Fruit fly (Drosophila melanogaster) whole organism, wandering third instar larva: ENCODE results near the gene CG1789.

Source experiments
- Abd-B ChIP-seq: fragments of >200 bp; optimal IDR thresholded peaks from 2 replicates; lab custom pipeline; 2017; ENCODE audit warnings: missing biosample characterization, missing genetic modification characterization
- CG32264 ChIP-seq: fragments of 200-800 bp; sonication (Bioruptor generic); optimal IDR thresholded peaks from 2 replicates; lab custom pipeline; 2016; ENCODE audit warnings: missing biosample characterization, missing genetic modification characterization
- CG9705 ChIP-seq: fragments of 200-800 bp; sonication (Bioruptor generic); optimal IDR thresholded peaks from 2 replicates; lab custom pipeline; 2018; ENCODE audit warnings: missing biosample characterization, mild to moderate bottlenecking, missing genetic modification characterization
- CrebA ChIP-seq: fragments of 200-800 bp; sonication (Bioruptor generic); optimal IDR thresholded peaks from 2 replicates; lab custom pipeline; 2016; ENCODE audit warnings: missing biosample characterization, mild to moderate bottlenecking, missing genetic modification characterization, borderline replicate concordance
- Dfd ChIP-seq: fragments of >200 bp; optimal IDR thresholded peaks from 2 replicates; lab custom pipeline; 2017; ENCODE audit warnings: missing biosample characterization, missing genetic modification characterization
- Dif ChIP-seq: fragments of 200-275, 200-300 bp; sonication (Bioruptor generic); optimal IDR thresholded peaks from 2 replicates; lab custom pipeline; 2018; ENCODE audit warnings: missing biosample characterization, missing genetic modification characterization; ENCODE audit not compliant: partially characterized antibody
- GATAd ChIP-seq: sonication (Bioruptor generic); optimal IDR thresholded peaks from 2 replicates; lab custom pipeline; 2016; ENCODE audit warnings: missing biosample characterization, missing genetic modification characterization
- HLH106 ChIP-seq: fragments of 200-800 bp; optimal IDR thresholded peaks from 3 replicates; lab custom pipeline; 2019; ENCODE audit warnings: missing biosample characterization, mild to moderate bottlenecking, missing genetic modification characterization, moderate library complexity
- Hnf4 ChIP-seq: fragments of 200-800 bp; sonication (Bioruptor generic); optimal IDR thresholded peaks from 2 replicates; lab custom pipeline; 2016; ENCODE audit warnings: missing biosample characterization, mild to moderate bottlenecking, missing genetic modification characterization
- Hr78 ChIP-seq: fragments of >200 bp; optimal IDR thresholded peaks from 2 replicates; lab custom pipeline; 2017; ENCODE audit warnings: missing biosample characterization, missing genetic modification characterization
- Hr83 ChIP-seq: fragments of 200-300 bp; sonication (Bioruptor generic); optimal IDR thresholded peaks from 2 replicates; lab custom pipeline; 2016; ENCODE audit warnings: missing biosample characterization, mild to moderate bottlenecking, missing genetic modification characterization, moderate library complexity; ENCODE audit not compliant: poor library complexity, severe bottlenecking
- Jra ChIP-seq: sonication (Bioruptor generic); optimal IDR thresholded peaks from 2 replicates; lab custom pipeline; 2016; ENCODE audit warnings: missing biosample characterization, missing genetic modification characterization
- Mio ChIP-seq: sonication (Bioruptor generic); optimal IDR thresholded peaks from 2 replicates; lab custom pipeline; 2016; ENCODE audit warnings: missing biosample characterization, missing genetic modification characterization
- Myc ChIP-seq: fragments of >200 bp; optimal IDR thresholded peaks from 2 replicates; lab custom pipeline; 2017
- N ChIP-seq: fragments of >200 bp; optimal IDR thresholded peaks from 2 replicates; lab custom pipeline; 2018; ENCODE audit warnings: missing biosample characterization, missing external identifiers, missing genetic modification characterization
- OdsH ChIP-seq: fragments of 200-800 bp; sonication (Bioruptor generic); optimal IDR thresholded peaks from 2 replicates; lab custom pipeline; 2016; ENCODE audit warnings: missing biosample characterization, mild to moderate bottlenecking, missing genetic modification characterization
- Rel ChIP-seq, 2 experiments: fragments of 200-800 bp; sonication (Bioruptor generic) in 1 of 2; optimal IDR thresholded peaks; 2 replicates in 1 of 2; 3 replicates in 1 of 2; lab custom pipeline; 2016 to 2019; ENCODE audit warnings: mild to moderate bottlenecking in 2 of 2, missing biosample characterization in 2 of 2, missing genetic modification characterization in 2 of 2, moderate library complexity in 1 of 2
- Sp1 ChIP-seq: fragments of 200-800 bp; sonication (Bioruptor generic); optimal IDR thresholded peaks from 3 replicates; lab custom pipeline; 2019; ENCODE audit warnings: missing biosample characterization, mild to moderate bottlenecking, missing genetic modification characterization, moderate library complexity
- br ChIP-seq: fragments of 200-800 bp; sonication (Bioruptor generic); optimal IDR thresholded peaks from 2 replicates; lab custom pipeline; 2016; ENCODE audit warnings: missing biosample characterization, missing genetic modification characterization
- brk ChIP-seq: fragments of 200-800 bp; sonication (Bioruptor generic); optimal IDR thresholded peaks from 2 replicates; lab custom pipeline; 2016; ENCODE audit warnings: missing biosample characterization, mild to moderate bottlenecking, missing genetic modification characterization
- dl ChIP-seq, 2 experiments: fragments of 175-275, 200-275 bp in 1 of 2; fragments of 200-275 bp in 1 of 2; sonication (Bioruptor generic); optimal IDR thresholded peaks; lab custom pipeline; 2018; ENCODE audit warnings: mild to moderate bottlenecking in 2 of 2, missing biosample characterization in 2 of 2, missing genetic modification characterization in 2 of 2, moderate library complexity in 2 of 2; ENCODE audit not compliant: partially characterized antibody in 2 of 2, insufficient read depth in 1 of 2
- dmrt93B ChIP-seq: fragments of 200-800 bp; sonication (Bioruptor generic); optimal IDR thresholded peaks from 2 replicates; lab custom pipeline; 2018; ENCODE audit warnings: missing biosample characterization, mild to moderate bottlenecking, missing genetic modification characterization
- dsf ChIP-seq: sonication (Bioruptor generic); optimal IDR thresholded peaks from 2 replicates; lab custom pipeline; 2016; ENCODE audit warnings: missing biosample characterization, missing genetic modification characterization, borderline replicate concordance
- ey ChIP-seq: fragments of 200-800 bp; sonication (Bioruptor generic); optimal IDR thresholded peaks from 2 replicates; lab custom pipeline; 2016; ENCODE audit warnings: missing biosample characterization, missing genetic modification characterization
- foxo ChIP-seq, 2 experiments: fragments of 200-800 bp; sonication (Bioruptor generic); optimal IDR thresholded peaks; 2 replicates in 1 of 2; 3 replicates in 1 of 2; lab custom pipeline; 2016 to 2017; ENCODE audit warnings: missing biosample characterization in 2 of 2, missing genetic modification characterization in 2 of 2
- fru ChIP-seq: fragments of 200-800 bp; sonication (Bioruptor generic); optimal IDR thresholded peaks from 3 replicates; lab custom pipeline; 2016; ENCODE audit warnings: missing biosample characterization, mild to moderate bottlenecking, missing genetic modification characterization
- h ChIP-seq: fragments of 200-800 bp; sonication (Bioruptor generic); optimal IDR thresholded peaks from 3 replicates; lab custom pipeline; 2016; ENCODE audit warnings: missing biosample characterization, mild to moderate bottlenecking, missing genetic modification characterization
- jim ChIP-seq: fragments of 175-275, 200-325 bp; sonication (Bioruptor generic); optimal IDR thresholded peaks from 2 replicates; lab custom pipeline; 2016; ENCODE audit warnings: missing biosample characterization, mild to moderate bottlenecking, missing genetic modification characterization
- lola ChIP-seq: fragments of >200 bp; optimal IDR thresholded peaks from 2 replicates; lab custom pipeline; 2017; ENCODE audit warnings: missing biosample characterization, missing genetic modification characterization
- pan ChIP-seq: fragments of >200 bp; optimal IDR thresholded peaks from 2 replicates; lab custom pipeline; 2017
- psq ChIP-seq: fragments of 200-800 bp; sonication (Bioruptor generic); optimal IDR thresholded peaks from 3 replicates; lab custom pipeline; 2017; ENCODE audit warnings: missing biosample characterization, mild to moderate bottlenecking, missing genetic modification characterization, moderate library complexity
- rgr ChIP-seq: fragments of 200-800 bp; sonication (Bioruptor generic); optimal IDR thresholded peaks from 3 replicates; lab custom pipeline; 2016; ENCODE audit warnings: missing biosample characterization, mild to moderate bottlenecking, missing genetic modification characterization
- sage ChIP-seq: fragments of 200-800 bp; sonication (Bioruptor generic); optimal IDR thresholded peaks from 2 replicates; lab custom pipeline; 2016; ENCODE audit warnings: missing biosample characterization, mild to moderate bottlenecking, missing genetic modification characterization
- sv ChIP-seq: fragments of 200-800 bp; sonication (Bioruptor generic); optimal IDR thresholded peaks from 3 replicates; lab custom pipeline; 2016; ENCODE audit warnings: missing biosample characterization, missing genetic modification characterization
- tai ChIP-seq: sonication (Bioruptor generic); optimal IDR thresholded peaks from 2 replicates; lab custom pipeline; 2016; ENCODE audit warnings: missing biosample characterization, missing genetic modification characterization
- usp ChIP-seq: fragments of >200 bp; optimal IDR thresholded peaks from 2 replicates; lab custom pipeline; 2017; ENCODE audit warnings: missing biosample characterization, missing genetic modification characterization
- woc ChIP-seq: sonication (Bioruptor generic); optimal IDR thresholded peaks from 2 replicates; lab custom pipeline; 2016; ENCODE audit warnings: missing biosample characterization, mild to moderate bottlenecking, missing genetic modification characterization

The CG1789 gene

DNA sequence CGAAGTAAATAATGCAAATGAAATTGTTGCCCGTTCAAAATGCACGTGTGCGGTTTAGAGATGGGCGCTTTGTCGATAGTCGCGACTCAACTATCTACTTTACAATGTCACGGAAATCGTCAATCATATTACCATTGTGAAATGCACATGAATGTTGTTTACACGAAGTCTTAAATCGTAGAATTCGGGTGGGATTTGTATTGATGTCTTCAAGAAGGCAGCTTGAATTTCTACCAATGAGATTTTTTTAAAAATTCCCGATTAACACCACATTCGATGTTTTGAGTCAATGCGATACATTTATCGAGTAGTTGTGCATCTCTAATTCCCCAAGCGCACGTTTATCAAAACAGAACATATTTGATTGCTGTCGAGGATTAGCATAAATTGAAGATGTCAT lies at the start of gene CG1789:
CG1789 (plus strand) TSS at position 308 of the 400 bp plus-strand sequence.
- TF ChIP-seq CG9705 (GFP tag; lab: Kevin White, UChicago) (no peak), h (GFP tag; lab: Kevin White, UChicago) (no peak), HLH106 (tag; lab: Kevin White, UChicago) (peak; percentile 17), GATAd (GFP tag; lab: Kevin White, UChicago) (no peak), psq (GFP tag; lab: Kevin White, UChicago) (no peak), br (no peak), Sp1 (GFP tag; lab: Kevin White, UChicago) (peak; percentile 36), Hr83 (no peak), lola (GFP tag; lab: Kevin White, UChicago) (no peak), usp (GFP tag; lab: Kevin White, UChicago) (no peak), tai (GFP tag; lab: Kevin White, UChicago) (no peak), dmrt93B (GFP tag; lab: Kevin White, UChicago) (no peak), foxo (GFP tag; optimal IDR thresholded peaks at IDR 0.05; lab: Kevin White, UChicago) (peak in 1 of 2 experiments; percentile 30), dsf (GFP tag; lab: Kevin White, UChicago) (no peak), fru (GFP tag; lab: Kevin White, UChicago) (peak; percentile 45), woc (GFP tag; lab: Kevin White, UChicago) (peak; percentile 5), dl (GFP tag; optimal IDR thresholded peaks at IDR 0.05; lab: Kevin White, UChicago; ENCODE audit: insufficient read depth in 1 of 2, partially characterized antibody in 2 of 2) (no peak), CrebA (GFP tag; lab: Kevin White, UChicago) (no peak), Rel (GFP tag; optimal IDR thresholded peaks at IDR 0.05; lab: Kevin White, UChicago) (no peak), Rel (tag; optimal IDR thresholded peaks at IDR 0.05; lab: Kevin White, UChicago) (no peak), Hnf4 (GFP tag; lab: Kevin White, UChicago) (no peak), Myc (lab: Kevin White, UChicago) (peak; percentile 36), Dfd (GFP tag; lab: Kevin White, UChicago) (no peak), sv (GFP tag; lab: Kevin White, UChicago) (no peak), Jra (GFP tag; lab: Kevin White, UChicago) (no peak), sage (GFP tag; lab: Kevin White, UChicago) (no peak), Hr78 (GFP tag; lab: Kevin White, UChicago) (no peak), Abd-B (GFP tag; lab: Kevin White, UChicago) (no peak), ey (peak; percentile 6), N (no peak), rgr (GFP tag; lab: Kevin White, UChicago) (peak; percentile 36)

- TF ChIP-seq rgr (GFP tag; lab: Kevin White, UChicago) (no peak), usp (GFP tag; lab: Kevin White, UChicago) (no peak)
Observed at dm6 chrX:8671348-8672298, 48.7 kb upstream of the CG1789 start.

DNA sequence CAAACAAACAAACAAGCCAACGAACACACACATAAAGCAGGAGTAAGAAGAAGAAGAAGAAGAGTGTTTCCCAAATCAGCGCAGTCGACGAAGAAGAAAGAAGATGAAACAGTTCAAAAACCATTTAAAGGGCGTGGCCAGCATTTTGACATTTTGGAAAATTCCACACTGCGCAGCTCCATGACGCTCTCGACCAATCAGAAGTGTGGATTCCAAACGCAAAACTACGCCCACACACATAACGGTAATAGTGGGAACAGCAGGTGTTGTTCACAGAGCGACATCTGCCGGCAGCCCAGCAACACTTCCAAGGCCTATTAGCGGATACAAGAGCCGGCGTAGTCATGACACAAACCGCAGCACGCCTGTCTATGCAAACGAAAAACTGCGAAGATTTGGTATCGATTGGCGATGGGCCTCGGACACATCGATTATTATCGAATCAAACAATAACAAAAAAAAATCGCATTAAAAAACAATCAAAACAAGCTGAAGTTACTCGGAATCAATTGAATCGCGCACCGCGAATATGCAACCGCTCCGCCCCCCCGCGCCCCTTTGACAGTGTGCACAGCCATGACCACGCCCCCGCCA lies 43.6 kb upstream of the CG1789 start, which contains the start of gene Rubicon:
Rubicon (plus strand) TSS at position 433 of the 594 bp plus-strand sequence.
- no peak for TF ChIP-seq pan (lab: Kevin White, UChicago)
- no peak for TF ChIP-seq lola (GFP tag; lab: Kevin White, UChicago)
- TF ChIP-seq HLH106 (tag; lab: Kevin White, UChicago) = peak; percentile 32
- no peak for TF ChIP-seq sv (GFP tag; lab: Kevin White, UChicago)
- TF ChIP-seq tai (GFP tag; lab: Kevin White, UChicago) = no peak
- no peak for TF ChIP-seq OdsH (GFP tag; lab: Kevin White, UChicago)
- TF ChIP-seq usp (GFP tag; lab: Kevin White, UChicago) = no peak
- TF ChIP-seq Dfd (GFP tag; lab: Kevin White, UChicago) = no peak
- no peak for TF ChIP-seq woc (GFP tag; lab: Kevin White, UChicago)
- TF ChIP-seq Hnf4 (GFP tag; lab: Kevin White, UChicago) = no peak
- no peak for TF ChIP-seq Hr78 (GFP tag; lab: Kevin White, UChicago)
- TF ChIP-seq h (GFP tag; lab: Kevin White, UChicago) = peak; percentile 0
- no peak for TF ChIP-seq psq (GFP tag; lab: Kevin White, UChicago)
- TF ChIP-seq N = no peak
- peak; percentile 16 for TF ChIP-seq jim (GFP tag; lab: Kevin White, UChicago)
- no peak for TF ChIP-seq fru (GFP tag; lab: Kevin White, UChicago)
- no peak for TF ChIP-seq Mio
- no peak for TF ChIP-seq dl (GFP tag; optimal IDR thresholded peaks at IDR 0.05; lab: Kevin White, UChicago; ENCODE audit: insufficient read depth in 1 of 2, partially characterized antibody in 2 of 2)
- peak; percentile 24 for TF ChIP-seq Sp1 (GFP tag; lab: Kevin White, UChicago)
- TF ChIP-seq Jra (GFP tag; lab: Kevin White, UChicago) = no peak
- TF ChIP-seq Hr83 = no peak
- TF ChIP-seq CrebA (GFP tag; lab: Kevin White, UChicago) = no peak
- no peak for TF ChIP-seq Dif
- TF ChIP-seq CG32264 = no peak
- TF ChIP-seq ey = no peak
- TF ChIP-seq Rel (GFP tag; optimal IDR thresholded peaks at IDR 0.05; lab: Kevin White, UChicago) = no peak
- no peak for TF ChIP-seq Rel (tag; optimal IDR thresholded peaks at IDR 0.05; lab: Kevin White, UChicago)
- TF ChIP-seq sage (GFP tag; lab: Kevin White, UChicago) = no peak
- no peak for TF ChIP-seq dsf (GFP tag; lab: Kevin White, UChicago)
- no peak for TF ChIP-seq brk (GFP tag; lab: Kevin White, UChicago)
- TF ChIP-seq br = no peak
- peak; percentile 95 for TF ChIP-seq Myc (lab: Kevin White, UChicago)
- peak; percentile 19 for TF ChIP-seq rgr (GFP tag; lab: Kevin White, UChicago)
- no peak for TF ChIP-seq Abd-B (GFP tag; lab: Kevin White, UChicago)
